Fruit fly (Drosophila melanogaster): ENCODE measurements around the gene CG18213.

Gene CG18213

dm6 chr3R:17072526-17073114 lies 32.6 kb upstream of the CG18213 start, which contains the start of the genes Ns1 and mRpS11 (continued):
- TF ChIP-seq dl (GFP tag; optimal IDR thresholded peaks at IDR 0.05; ENCODE audit: insufficient read depth in 1 of 2, partially characterized antibody in 2 of 2), result no peak
- TF ChIP-seq foxo (GFP tag; optimal IDR thresholded peaks at IDR 0.05), result peak in 1 of 2 experiments; percentile 60
- peak; percentile 29 for TF ChIP-seq HLH106 (tag; optimal IDR thresholded peaks at IDR 0.05)
- no peak for TF ChIP-seq br (GFP tag; optimal IDR thresholded peaks at IDR 0.05)
- TF ChIP-seq tai (GFP tag; optimal IDR thresholded peaks at IDR 0.05), result no peak
- TF ChIP-seq Sp1 (GFP tag; optimal IDR thresholded peaks at IDR 0.05), result peak; percentile 13
- no peak for TF ChIP-seq usp (GFP tag; optimal IDR thresholded peaks at IDR 0.05)

- no peak for TF ChIP-seq fru (GFP tag; optimal IDR thresholded peaks at IDR 0.05)
- TF ChIP-seq h (GFP tag; optimal IDR thresholded peaks at IDR 0.05), result peak; percentile 62
- peak; percentile 5 for TF ChIP-seq Hr83 (GFP tag; optimal IDR thresholded peaks at IDR 0.05; ENCODE audit: poor library complexity, severe bottlenecking)
Measured at dm6 chr3R:17067721-17068120, 27.7 kb upstream of the CG18213 start.

- TF ChIP-seq woc (GFP tag; optimal IDR thresholded peaks at IDR 0.05), result no peak
- no peak for TF ChIP-seq sage (GFP tag; optimal IDR thresholded peaks at IDR 0.05)
- TF ChIP-seq Mio (GFP tag; optimal IDR thresholded peaks at IDR 0.05), result no peak
- no peak for TF ChIP-seq Vsx2 (GFP tag; optimal IDR thresholded peaks at IDR 0.05; ENCODE audit: partially characterized antibody)
Measured at dm6 chr3R:17066828-17067430, 26.9 kb upstream of the CG18213 start.

- TF ChIP-seq Myc (optimal IDR thresholded peaks at IDR 0.05), result no peak
- TF ChIP-seq Hr83 (GFP tag; optimal IDR thresholded peaks at IDR 0.05; ENCODE audit: poor library complexity, severe bottlenecking), result no peak
- no peak for TF ChIP-seq Sp1 (GFP tag; optimal IDR thresholded peaks at IDR 0.05)
- TF ChIP-seq Hr78 (GFP tag; optimal IDR thresholded peaks at IDR 0.05), result no peak
- TF ChIP-seq CG32264 (GFP tag; optimal IDR thresholded peaks at IDR 0.05), result no peak
- TF ChIP-seq br (GFP tag; optimal IDR thresholded peaks at IDR 0.05), result no peak
- TF ChIP-seq rgr (GFP tag; optimal IDR thresholded peaks at IDR 0.05), result no peak
- no peak for TF ChIP-seq Jra (GFP tag; optimal IDR thresholded peaks at IDR 0.05)
Measured at dm6 chr3R:17066077-17066476, 26.1 kb upstream of the CG18213 start.

DNA sequence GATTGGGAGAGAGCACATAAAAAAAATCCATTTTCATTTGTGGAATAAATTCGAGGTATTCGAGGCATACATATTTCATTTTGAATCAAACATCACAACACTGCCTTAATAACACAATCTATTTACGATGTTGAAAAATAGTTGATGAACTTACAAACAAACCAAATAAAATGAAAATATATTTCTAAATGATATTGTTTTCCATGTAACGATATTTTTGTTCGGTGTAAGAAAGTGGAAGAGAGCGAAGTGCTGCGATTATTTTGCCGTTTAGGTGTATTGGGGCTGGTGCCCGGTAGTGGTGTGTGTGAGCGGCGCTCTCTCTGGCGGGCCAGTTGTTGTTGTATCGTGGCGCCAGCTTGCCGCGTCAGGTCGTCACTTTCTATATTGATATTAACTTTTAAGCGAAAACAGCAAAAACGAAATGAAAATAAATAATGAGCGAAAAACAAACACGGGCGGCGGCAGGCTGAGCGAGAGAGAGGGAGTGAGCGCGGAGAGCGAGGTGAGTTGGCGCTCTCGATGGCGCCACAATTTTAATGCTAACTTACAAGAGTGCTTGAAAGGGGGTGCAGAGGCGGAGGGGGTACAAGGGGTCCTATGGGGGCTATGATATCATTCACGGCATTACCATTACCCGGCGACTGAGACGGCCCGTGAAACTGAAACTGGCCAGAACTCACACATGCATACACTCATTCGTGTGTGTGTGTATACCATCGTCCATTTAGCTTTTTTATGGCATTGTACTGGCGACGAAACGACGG lies 25.2 kb upstream of the CG18213 start:
- TF ChIP-seq dsf (GFP tag; optimal IDR thresholded peaks at IDR 0.05; ENCODE audit: borderline replicate concordance) (peak; percentile 73), h (GFP tag; optimal IDR thresholded peaks at IDR 0.05) (peak; percentile 98), jim (GFP tag; optimal IDR thresholded peaks at IDR 0.05) (peak; percentile 14), Hr78 (GFP tag; optimal IDR thresholded peaks at IDR 0.05) (no peak), Mio (GFP tag; optimal IDR thresholded peaks at IDR 0.05) (peak; percentile 61), fru (GFP tag; optimal IDR thresholded peaks at IDR 0.05) (peak; percentile 98), sv (GFP tag; optimal IDR thresholded peaks at IDR 0.05) (peak; percentile 90), dmrt93B (GFP tag; optimal IDR thresholded peaks at IDR 0.05) (peak; percentile 84), rgr (GFP tag; optimal IDR thresholded peaks at IDR 0.05) (peak; percentile 95), CrebA (GFP tag; optimal IDR thresholded peaks at IDR 0.05; ENCODE audit: borderline replicate concordance) (no peak), N (GFP tag; optimal IDR thresholded peaks at IDR 0.05) (no peak), woc (GFP tag; optimal IDR thresholded peaks at IDR 0.05) (peak; percentile 97), brk (GFP tag; optimal IDR thresholded peaks at IDR 0.05) (peak; percentile 96), usp (GFP tag; optimal IDR thresholded peaks at IDR 0.05) (no peak), foxo (GFP tag; optimal IDR thresholded peaks at IDR 0.05) (peak; percentile 89 to 97), tai (GFP tag; optimal IDR thresholded peaks at IDR 0.05) (peak; percentile 82), Vsx2 (GFP tag; optimal IDR thresholded peaks at IDR 0.05; ENCODE audit: partially characterized antibody) (peak; percentile 62), Dfd (GFP tag; optimal IDR thresholded peaks at IDR 0.05) (no peak), ey (GFP tag; optimal IDR thresholded peaks at IDR 0.05) (peak; percentile 98), dl (GFP tag; optimal IDR thresholded peaks at IDR 0.05; ENCODE audit: insufficient read depth in 1 of 2, partially characterized antibody in 2 of 2) (peak; percentile 74 to 90), br (GFP tag; optimal IDR thresholded peaks at IDR 0.05) (peak; percentile 98), HLH106 (tag; optimal IDR thresholded peaks at IDR 0.05) (peak; percentile 94), GATAd (GFP tag; optimal IDR thresholded peaks at IDR 0.05) (peak; percentile 46), Myc (optimal IDR thresholded peaks at IDR 0.05) (no peak), CG9705 (GFP tag; optimal IDR thresholded peaks at IDR 0.05) (peak; percentile 77), Dif (GFP tag; optimal IDR thresholded peaks at IDR 0.05; ENCODE audit: partially characterized antibody) (peak; percentile 90), psq (GFP tag; optimal IDR thresholded peaks at IDR 0.05) (peak; percentile 95), pan (optimal IDR thresholded peaks at IDR 0.05) (no peak), CG32264 (GFP tag; optimal IDR thresholded peaks at IDR 0.05) (peak; percentile 86), Hnf4 (GFP tag; optimal IDR thresholded peaks at IDR 0.05) (peak; percentile 91), sage (GFP tag; optimal IDR thresholded peaks at IDR 0.05) (peak; percentile 94), Hr83 (GFP tag; optimal IDR thresholded peaks at IDR 0.05; ENCODE audit: poor library complexity, severe bottlenecking) (peak; percentile 80), Abd-B (GFP tag; optimal IDR thresholded peaks at IDR 0.05) (no peak), Sp1 (GFP tag; optimal IDR thresholded peaks at IDR 0.05) (peak; percentile 95), Jra (GFP tag; optimal IDR thresholded peaks at IDR 0.05) (peak; percentile 76)

Measured in whole organism, wandering third instar larva.